Fruit fly (Drosophila melanogaster): ENCODE measurements around the gene CG32079.

dm6 chr3L:11023235-11023634, 2.1 kb upstream of the CG32079 start, which contains the start of gene Fad2:
- TF ChIP-seq CG11294 (GFP tag; IDR thresholded peaks at IDR 0.05): no peak
- no peak for TF ChIP-seq vri (GFP tag; optimal IDR thresholded peaks at IDR 0.05)
- no peak for TF ChIP-seq CG10669 (GFP tag; optimal IDR thresholded peaks at IDR 0.05)
- TF ChIP-seq CG6808 (GFP tag; optimal IDR thresholded peaks at IDR 0.05): no peak
- no peak for TF ChIP-seq CG10631 (GFP tag; optimal IDR thresholded peaks at IDR 0.05)
